Worm (Caenorhabditis elegans): Measurements from ENCODE around the gene snx-17.

The snx-17 gene

ce11 chrX:13122191-13122590, at the start of gene snx-17:
Gene snx-17, minus strand, starts transcription at chrX:13122291.
- TF ChIP-seq attf-5 (GFP tag; optimal IDR thresholded peaks at IDR 0.05): no peak

ce11 chrX:13171206-13171605, 49.1 kb upstream of the snx-17 start:
- no peak for TF ChIP-seq lir-1 (GFP tag; conservative IDR thresholded peaks at IDR 0.05)
- TF ChIP-seq ceh-27 (GFP tag; optimal IDR thresholded peaks at IDR 0.05): peak; percentile 11
- no peak for TF ChIP-seq ztf-26 (tag; optimal IDR thresholded peaks at IDR 0.05)
- peak; percentile 13 for TF ChIP-seq K12H6.12 (tag; optimal IDR thresholded peaks at IDR 0.05)

- TF ChIP-seq Y53F4B.3 (GFP tag; IDR thresholded peaks at IDR 0.05): no peak
- no peak for TF ChIP-seq lin-40 (tag; optimal IDR thresholded peaks at IDR 0.05)
- TF ChIP-seq hmg-1.2 (GFP tag; IDR thresholded peaks at IDR 0.05): no peak
- no peak for TF ChIP-seq Y95B8A.8 (GFP tag; IDR thresholded peaks at IDR 0.05)
Observed at ce11 chrX:13170804-13171203, 48.7 kb upstream of the snx-17 start.

ce11 chrX:13169975-13170374, 47.9 kb upstream of the snx-17 start, which contains the start of gene mob-2:
Gene mob-2, minus strand, starts transcription at chrX:13170075.
- no peak for TF ChIP-seq repo-1 (tag; optimal IDR thresholded peaks at IDR 0.05)
- no peak for TF ChIP-seq hrde-1 (tag; optimal IDR thresholded peaks at IDR 0.05; ENCODE audit: borderline replicate concordance)
- TF ChIP-seq snpc-1.3 (tag; optimal IDR thresholded peaks at IDR 0.05; ENCODE audit: insufficient read depth): no peak
- TF ChIP-seq ceh-100 (GFP tag; IDR thresholded peaks at IDR 0.05): no peak
- no peak for TF ChIP-seq dpl-1 (GFP tag; optimal IDR thresholded peaks at IDR 0.05)
- no peak for TF ChIP-seq let-607 (tag; optimal IDR thresholded peaks at IDR 0.05)
- no peak for TF ChIP-seq ztf-3 (GFP tag; optimal IDR thresholded peaks at IDR 0.05)
- no peak for TF ChIP-seq hsf-1 (GFP tag; IDR thresholded peaks at IDR 0.05)
- TF ChIP-seq F57A8.1 (GFP tag; optimal IDR thresholded peaks at IDR 0.05): no peak
- TF ChIP-seq die-1 (tag; optimal IDR thresholded peaks at IDR 0.05): no peak

- TF ChIP-seq pbrm-1 (GFP tag; IDR thresholded peaks at IDR 0.05) (no peak), cebp-1 (GFP tag; IDR thresholded peaks at IDR 0.05) (no peak), cebp-1 (tag; optimal IDR thresholded peaks at IDR 0.05) (peak; percentile 79), dpff-1 (tag; optimal IDR thresholded peaks at IDR 0.05) (no peak), unc-62 (GFP tag; optimal IDR thresholded peaks at IDR 0.05) (peak; percentile 1), ztf-6 (GFP tag; IDR thresholded peaks at IDR 0.05) (no peak)
Observed at ce11 chrX:13169133-13169532, 47.0 kb upstream of the snx-17 start.

ce11 chrX:13165686-13166085, 43.6 kb upstream of the snx-17 start:
- TF ChIP-seq ztf-18 (tag; optimal IDR thresholded peaks at IDR 0.05) (no peak), nhr-179 (tag; optimal IDR thresholded peaks at IDR 0.05) (no peak), lsl-1 (GFP tag; optimal IDR thresholded peaks at IDR 0.05) (no peak), somi-1 (GFP tag; optimal IDR thresholded peaks at IDR 0.05) (no peak), ceh-40 (GFP tag; IDR thresholded peaks at IDR 0.05) (no peak), lin-40 (tag; optimal IDR thresholded peaks at IDR 0.05) (peak; percentile 17), nhr-120 (GFP tag; IDR thresholded peaks at IDR 0.05) (no peak), zim-3 (tag; optimal IDR thresholded peaks at IDR 0.05) (no peak), let-526 (GFP tag; IDR thresholded peaks at IDR 0.05) (no peak), unc-62 (GFP tag; optimal IDR thresholded peaks at IDR 0.05) (peak; percentile 59), ets-4 (GFP tag; optimal IDR thresholded peaks at IDR 0.05) (peak; percentile 15), mes-4 (tag; optimal IDR thresholded peaks at IDR 0.05) (no peak), madf-10 (tag; optimal IDR thresholded peaks at IDR 0.05) (no peak), F55B11.4 (tag; optimal IDR thresholded peaks at IDR 0.05; ENCODE audit: borderline replicate concordance, insufficient read depth) (no peak), rec-8 (tag; optimal IDR thresholded peaks at IDR 0.05) (no peak), cebp-1 (GFP tag; IDR thresholded peaks at IDR 0.05) (no peak), cebp-1 (tag; optimal IDR thresholded peaks at IDR 0.05) (no peak), dpl-1 (GFP tag; optimal IDR thresholded peaks at IDR 0.05) (no peak), nhr-80 (tag; optimal IDR thresholded peaks at IDR 0.05) (peak; percentile 85)

All from whole organism, young adult.